Worm (Caenorhabditis elegans): ENCODE measurements around the gene srx-60.

DNA sequence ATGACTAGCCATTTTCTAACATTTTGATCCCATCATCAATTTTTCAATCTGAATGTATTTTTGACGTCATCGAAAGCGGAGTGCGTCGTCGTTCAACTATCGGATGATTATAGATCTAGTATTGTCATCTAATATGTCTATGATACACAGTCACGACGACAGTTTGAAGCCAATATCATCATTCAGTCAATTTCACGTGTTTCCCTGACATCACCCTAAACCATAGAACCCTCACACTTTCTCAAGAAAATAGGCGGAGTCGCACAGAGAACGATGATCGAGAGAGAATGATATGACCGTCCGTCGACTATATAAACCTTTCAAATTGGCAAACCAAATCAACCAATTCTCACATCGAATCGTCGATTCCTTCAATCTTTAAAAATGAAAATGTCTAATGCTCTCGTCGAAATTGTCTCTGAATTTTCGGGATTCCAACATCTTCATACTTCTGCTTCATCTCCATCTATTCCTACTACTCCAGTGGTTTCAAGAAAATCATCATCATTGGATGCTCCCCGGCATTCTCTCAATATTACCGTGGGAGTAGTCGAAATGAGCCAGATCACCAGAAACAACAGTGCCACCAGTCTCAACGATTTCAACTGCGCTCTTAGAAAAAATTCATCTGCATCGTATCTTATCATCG lies 15.2 kb downstream of the srx-60 start, which contains the start of gene F18E3.13:
- TF ChIP-seq W03F9.2 (tag; optimal IDR thresholded peaks at IDR 0.05): no peak
- TF ChIP-seq dao-5 (tag; optimal IDR thresholded peaks at IDR 0.05): no peak
